Worm (Caenorhabditis elegans) whole organism, L4 larva: ENCODE measurements around the gene dhhc-13.

Experiments used
- ceh-62 ChIP-seq: sonication (generic microtip); optimal IDR thresholded peaks from 2 replicates; lab custom pipeline; 2017; ENCODE audit warnings: missing biosample characterization, missing genetic modification characterization
- egl-27 ChIP-seq: sonication (generic microtip); optimal IDR thresholded peaks from 3 replicates; lab custom pipeline; 2017; ENCODE audit warnings: missing biosample characterization, missing genetic modification reagents, missing genetic modification characterization
- egl-43 ChIP-seq: fragments of 200-800 bp; sonication (Bioruptor generic); IDR thresholded peaks from 2 replicates; pipeline ENCODE4 v1.3.6; 2022; ENCODE audit warnings: missing genetic modification reagents, missing genetic modification characterization, missing compliant biosample characterization
- fos-1 ChIP-seq: fragments of 150-350 bp; optimal IDR thresholded peaks from 2 replicates; lab custom pipeline; 2014; ENCODE audit warnings: missing biosample characterization, missing genetic modification characterization
- hlh-11 ChIP-seq: fragments of 200-800 bp; sonication (Bioruptor generic); optimal IDR thresholded peaks from 2 replicates; lab custom pipeline; 2018; ENCODE audit warnings: mild to moderate bottlenecking, missing genetic modification characterization, missing compliant biosample characterization
- nhr-10 ChIP-seq: fragments of 150-350 bp; optimal IDR thresholded peaks from 2 replicates; lab custom pipeline; 2014; ENCODE audit warnings: missing biosample characterization, missing genetic modification characterization
- nhr-237 ChIP-seq: sonication (generic microtip); optimal IDR thresholded peaks from 2 replicates; lab custom pipeline; 2017; ENCODE audit warnings: missing biosample characterization, missing genetic modification characterization
- nhr-76 ChIP-seq: fragments of 150-350 bp; optimal IDR thresholded peaks from 2 replicates; lab custom pipeline; 2014; ENCODE audit warnings: missing biosample characterization, missing genetic modification characterization
- nhr-77 ChIP-seq: fragments of 150-350 bp; optimal IDR thresholded peaks from 2 replicates; lab custom pipeline; 2014; ENCODE audit warnings: missing biosample characterization, missing genetic modification characterization
- unc-130 ChIP-seq: sonication (generic microtip); optimal IDR thresholded peaks from 2 replicates; lab custom pipeline; 2016; ENCODE audit warnings: missing genetic modification reagents, missing genetic modification characterization, missing compliant biosample characterization

ce11 chrIV:5877246-5877645 is 39.9 kb upstream of the dhhc-13 start, which contains the start of gene srv-21:
- TF ChIP-seq egl-27 (tag; lab: Kevin White, UChicago) (no peak), hlh-11 (no peak), nhr-76 (tag; lab: Kevin White, UChicago) (no peak), egl-43 (no peak), fos-1 (tag; lab: Kevin White, UChicago) (no peak), unc-130 (GFP tag; lab: Kevin White, UChicago) (no peak), nhr-10 (tag; lab: Kevin White, UChicago) (no peak), nhr-77 (tag; lab: Kevin White, UChicago) (no peak), ceh-62 (tag; lab: Kevin White, UChicago) (no peak), nhr-237 (tag; lab: Kevin White, UChicago) (no peak)
